Worm (Caenorhabditis elegans) whole organism, early embryonic: ENCODE measurements around the gene sto-5.

Source experiments
- B0310.2 ChIP-seq: sonication (generic microtip); optimal IDR thresholded peaks from 2 replicates; lab custom pipeline; 2016; ENCODE audit warnings: mild to moderate bottlenecking, missing genetic modification characterization, missing compliant biosample characterization
- F13C5.2 ChIP-seq: sonication (generic microtip); optimal IDR thresholded peaks from 2 replicates; lab custom pipeline; 2017; ENCODE audit warnings: mild to moderate bottlenecking, missing genetic modification characterization, inconsistent platforms, missing compliant biosample characterization
- aly-1 ChIP-seq: sonication (generic microtip); optimal IDR thresholded peaks from 2 replicates; lab custom pipeline; 2016; ENCODE audit warnings: missing genetic modification characterization, missing compliant biosample characterization
- ama-1 ChIP-seq: fragments of 150-350 bp; optimal IDR thresholded peaks from 2 replicates; lab custom pipeline; 2014
- ceh-13 ChIP-seq: fragments of 200-800 bp; sonication (Bioruptor generic); optimal IDR thresholded peaks from 2 replicates; lab custom pipeline; 2018; ENCODE audit warnings: mild to moderate bottlenecking, missing genetic modification characterization, missing compliant biosample characterization
- ceh-36 ChIP-seq: sonication (generic microtip); optimal IDR thresholded peaks from 2 replicates; lab custom pipeline; 2016; ENCODE audit warnings: missing genetic modification characterization, inconsistent platforms, missing compliant biosample characterization
- ets-7 ChIP-seq: sonication (generic microtip); optimal IDR thresholded peaks from 2 replicates; lab custom pipeline; 2016; ENCODE audit warnings: missing genotype, missing genetic modification characterization, missing compliant biosample characterization
- flt-1 ChIP-seq: fragments of 200-800 bp; sonication (Bioruptor generic); IDR thresholded peaks from 2 replicates; pipeline ENCODE4 v1.3.6; 2022; ENCODE audit warnings: missing genetic modification characterization, missing compliant biosample characterization
- hmbx-1 ChIP-seq: sonication (generic microtip); optimal IDR thresholded peaks from 2 replicates; lab custom pipeline; 2016; ENCODE audit warnings: mild to moderate bottlenecking, missing genetic modification characterization, missing compliant biosample characterization
- hmg-4 ChIP-seq: fragments of 200-800 bp; sonication (Bioruptor generic); optimal IDR thresholded peaks from 2 replicates; lab custom pipeline; 2018; ENCODE audit warnings: mild to moderate bottlenecking, missing genetic modification characterization, missing compliant biosample characterization
- pes-1 ChIP-seq: fragments of 200-800 bp; sonication (Bioruptor generic); IDR thresholded peaks from 2 replicates; pipeline ENCODE4 v1.3.6; 2022; ENCODE audit warnings: missing genetic modification reagents, missing genetic modification characterization, missing compliant biosample characterization
- tbx-37 ChIP-seq: fragments of 200-800 bp; sonication (Bioruptor generic); conservative IDR thresholded peaks from 2 replicates; pipeline ENCODE4 v1.3.6; 2022; ENCODE audit warnings: missing genetic modification reagents, missing genetic modification characterization, missing compliant biosample characterization
- tra-4 ChIP-seq: sonication (generic microtip); optimal IDR thresholded peaks from 2 replicates; lab custom pipeline; 2017; ENCODE audit warnings: missing genetic modification characterization, missing compliant biosample characterization

DNA sequence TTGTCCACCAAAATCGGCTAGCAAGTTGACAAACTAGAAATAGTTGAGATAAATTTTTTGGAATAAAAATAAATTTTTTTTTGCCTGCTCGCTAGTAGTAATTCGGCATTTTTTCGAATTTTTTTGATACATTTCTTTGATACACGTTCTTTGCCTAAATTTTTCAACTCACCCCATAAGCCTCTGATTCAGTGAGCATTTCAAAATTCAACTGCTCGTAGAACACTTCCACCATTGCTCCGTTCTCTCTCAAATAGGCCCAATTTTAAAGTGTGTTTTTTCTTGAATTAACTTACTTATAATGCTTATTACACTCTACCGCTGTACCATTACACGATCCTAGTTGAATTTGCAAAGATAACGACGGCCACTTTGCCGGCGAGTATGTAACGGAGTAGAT, 21.7 kb downstream of the sto-5 start:
- no peak for TF ChIP-seq pes-1 (GFP tag; lab: Robert Waterston, UW)
- no peak for TF ChIP-seq tra-4 (tag; lab: Kevin White, UChicago)
- TF ChIP-seq B0310.2 (tag; lab: Kevin White, UChicago): no peak
- TF ChIP-seq hmbx-1 (tag; lab: Kevin White, UChicago): no peak
- no peak for TF ChIP-seq tbx-37
- TF ChIP-seq aly-1 (tag; lab: Kevin White, UChicago): no peak
- TF ChIP-seq ceh-13 (GFP tag; lab: Kevin White, UChicago): no peak
- TF ChIP-seq ama-1 (lab: Kevin White, UChicago): no peak
- TF ChIP-seq hmg-4 (GFP tag; lab: Kevin White, UChicago): no peak
- no peak for TF ChIP-seq ets-7 (tag; lab: Kevin White, UChicago)
- no peak for TF ChIP-seq ceh-36 (tag; lab: Kevin White, UChicago)
- no peak for TF ChIP-seq flt-1 (GFP tag; lab: Robert Waterston, UW)
- no peak for TF ChIP-seq F13C5.2 (tag; lab: Kevin White, UChicago)
